Worm (Caenorhabditis elegans) whole organism, L2 larva: Measurements from ENCODE around the gene lev-9.
A peak's percentile ranks its signal among the peaks of the same experiment; 100 is the strongest.

Experiments used
- C34F6.9 ChIP-seq: fragments of 150-350 bp; optimal IDR thresholded peaks from 2 replicates; lab custom pipeline; 2014; ENCODE audit warnings: missing biosample characterization, missing genetic modification characterization
- F13H6.1 ChIP-seq: sonication (generic microtip); optimal IDR thresholded peaks from 2 replicates; lab custom pipeline; 2016; ENCODE audit warnings: missing genetic modification characterization, missing compliant biosample characterization
- R02D3.7 ChIP-seq: fragments of 150-350 bp; optimal IDR thresholded peaks from 2 replicates; lab custom pipeline; 2014; ENCODE audit warnings: missing biosample characterization, missing genetic modification characterization
- Y55F3AM.14 ChIP-seq: fragments of 200-800 bp; sonication (Bioruptor generic); optimal IDR thresholded peaks from 2 replicates; lab custom pipeline; 2018; ENCODE audit warnings: mild to moderate bottlenecking, missing genetic modification characterization, missing compliant biosample characterization
- ZK546.5 ChIP-seq: sonication (generic microtip); optimal IDR thresholded peaks from 2 replicates; lab custom pipeline; 2017; ENCODE audit warnings: missing biosample characterization, missing genetic modification characterization
- alr-1 ChIP-seq: fragments of 150-350 bp; optimal IDR thresholded peaks from 2 replicates; lab custom pipeline; 2014; ENCODE audit warnings: missing biosample characterization, missing genetic modification characterization
- aly-2 ChIP-seq: fragments of 150-350 bp; optimal IDR thresholded peaks from 2 replicates; lab custom pipeline; 2014; ENCODE audit warnings: missing biosample characterization, missing genetic modification characterization
- ama-1 ChIP-seq: fragments of 150-350 bp; optimal IDR thresholded peaks from 2 replicates; lab custom pipeline; 2018; ENCODE audit warnings: inconsistent platforms
- blmp-1 ChIP-seq: sonication (generic microtip); optimal IDR thresholded peaks from 2 replicates; lab custom pipeline; 2017; ENCODE audit warnings: missing genetic modification characterization, mild to moderate bottlenecking, missing compliant biosample characterization, antibody characterized with exemption, moderate library complexity; ENCODE audit not compliant: insufficient read depth
- ceh-16 ChIP-seq: fragments of 150-350 bp; optimal IDR thresholded peaks from 2 replicates; lab custom pipeline; 2014; ENCODE audit warnings: missing biosample characterization, missing genetic modification characterization
- ceh-82 ChIP-seq: fragments of 150-350 bp; optimal IDR thresholded peaks from 2 replicates; lab custom pipeline; 2014; ENCODE audit warnings: missing biosample characterization, missing genetic modification characterization
- crh-2 ChIP-seq: sonication (generic microtip); optimal IDR thresholded peaks from 2 replicates; lab custom pipeline; 2017; ENCODE audit warnings: missing biosample characterization, missing genetic modification characterization
- dmd-4 ChIP-seq: sonication (generic microtip); optimal IDR thresholded peaks from 2 replicates; lab custom pipeline; 2017; ENCODE audit warnings: missing biosample characterization, missing genetic modification characterization
- egl-27 ChIP-seq: sonication (generic microtip); optimal IDR thresholded peaks from 3 replicates; lab custom pipeline; 2017; ENCODE audit warnings: missing biosample characterization, missing genetic modification reagents, missing genetic modification characterization
- elt-1 ChIP-seq: fragments of 150-350 bp; optimal IDR thresholded peaks from 2 replicates; lab custom pipeline; 2014; ENCODE audit warnings: missing biosample characterization, missing genetic modification characterization
- elt-3 ChIP-seq: sonication (generic microtip); optimal IDR thresholded peaks from 2 replicates; lab custom pipeline; 2017; ENCODE audit warnings: missing biosample characterization, missing genetic modification characterization
- fos-1 ChIP-seq: fragments of 150-350 bp; optimal IDR thresholded peaks from 2 replicates; lab custom pipeline; 2014; ENCODE audit warnings: missing biosample characterization, missing genetic modification characterization
- gmeb-1 ChIP-seq: fragments of 150-350 bp; optimal IDR thresholded peaks from 2 replicates; lab custom pipeline; 2014; ENCODE audit warnings: missing biosample characterization, missing genetic modification characterization
- lin-11 ChIP-seq: fragments of 150-350 bp; sonication (generic microtip); optimal IDR thresholded peaks from 2 replicates; lab custom pipeline; 2014; ENCODE audit warnings: missing biosample characterization, missing genetic modification characterization, inconsistent platforms, mixed read lengths
- lin-13 ChIP-seq: fragments of 150-350 bp; optimal IDR thresholded peaks from 2 replicates; lab custom pipeline; 2014; ENCODE audit warnings: missing biosample characterization, missing genetic modification reagents, missing genetic modification characterization
- lin-39 ChIP-seq: fragments of 150-350 bp; optimal IDR thresholded peaks from 2 replicates; lab custom pipeline; 2014; ENCODE audit warnings: missing biosample characterization, missing genetic modification reagents, missing genetic modification characterization
- mab-5 ChIP-seq: fragments of 150-350 bp; optimal IDR thresholded peaks from 2 replicates; lab custom pipeline; 2014; ENCODE audit warnings: missing biosample characterization, missing genetic modification characterization
- mbf-1 ChIP-seq: sonication (generic microtip); optimal IDR thresholded peaks from 2 replicates; lab custom pipeline; 2017; ENCODE audit warnings: missing biosample characterization, missing genetic modification characterization
- mdl-1 ChIP-seq, 2 experiments: fragments of 150-350 bp in 1 of 2; sonication (generic microtip) in 1 of 2; optimal IDR thresholded peaks; 2 replicates each; lab custom pipeline; 2017; ENCODE audit warnings: missing biosample characterization in 2 of 2, missing genetic modification characterization in 2 of 2
- nhr-10 ChIP-seq: sonication (generic microtip); optimal IDR thresholded peaks from 2 replicates; lab custom pipeline; 2017; ENCODE audit warnings: missing biosample characterization, missing genetic modification characterization
- nhr-11 ChIP-seq: fragments of 150-350 bp; optimal IDR thresholded peaks from 2 replicates; lab custom pipeline; 2014; ENCODE audit warnings: missing biosample characterization, missing genetic modification characterization
- nhr-12 ChIP-seq: fragments of 150-350 bp; optimal IDR thresholded peaks from 2 replicates; lab custom pipeline; 2014; ENCODE audit warnings: missing biosample characterization, missing genetic modification characterization
- nhr-23 ChIP-seq: fragments of 150-350 bp; optimal IDR thresholded peaks from 2 replicates; lab custom pipeline; 2014; ENCODE audit warnings: missing biosample characterization, missing genetic modification reagents, missing genetic modification characterization
- nhr-237 ChIP-seq: fragments of 150-350 bp; optimal IDR thresholded peaks from 2 replicates; lab custom pipeline; 2014; ENCODE audit warnings: missing biosample characterization, missing genetic modification characterization
- nhr-25 ChIP-seq: fragments of 150-350 bp; sonication (generic microtip); optimal IDR thresholded peaks from 3 replicates; lab custom pipeline; 2014; ENCODE audit warnings: missing biosample characterization, missing genetic modification characterization
- nhr-6 ChIP-seq: fragments of 150-350 bp; optimal IDR thresholded peaks from 2 replicates; lab custom pipeline; 2014; ENCODE audit warnings: missing biosample characterization, missing genetic modification characterization
- nhr-77 ChIP-seq: fragments of 150-350 bp; optimal IDR thresholded peaks from 2 replicates; lab custom pipeline; 2014; ENCODE audit warnings: missing biosample characterization, missing genetic modification characterization
- peb-1 ChIP-seq: fragments of 150-350 bp; optimal IDR thresholded peaks from 2 replicates; lab custom pipeline; 2014; ENCODE audit warnings: missing biosample characterization, missing genetic modification characterization
- skn-1 ChIP-seq: sonication (generic microtip); optimal IDR thresholded peaks from 2 replicates; lab custom pipeline; 2017; ENCODE audit warnings: missing biosample characterization, missing genetic modification characterization
- sma-3 ChIP-seq: sonication (generic microtip); optimal IDR thresholded peaks from 2 replicates; lab custom pipeline; 2016; ENCODE audit warnings: missing genetic modification reagents, missing genetic modification characterization, missing compliant biosample characterization
- sma-9 ChIP-seq, 2 experiments: fragments of 150-350 bp in 1 of 2; sonication (generic microtip) in 1 of 2; optimal IDR thresholded peaks; 2 replicates each; lab custom pipeline; 2014 to 2016; ENCODE audit warnings: missing genetic modification characterization in 2 of 2, mild to moderate bottlenecking in 1 of 2, missing biosample characterization in 1 of 2, missing compliant biosample characterization in 1 of 2, missing genetic modification reagents in 1 of 2, moderate library complexity in 1 of 2
- snpc-4 ChIP-seq: fragments of 150-350 bp; optimal IDR thresholded peaks from 2 replicates; lab custom pipeline; 2014; ENCODE audit warnings: missing biosample characterization, missing genetic modification characterization
- unc-55 ChIP-seq: fragments of 150-350 bp; sonication (generic microtip); optimal IDR thresholded peaks from 3 replicates; lab custom pipeline; 2014; ENCODE audit warnings: missing biosample characterization, missing genetic modification reagents, missing genetic modification characterization
- zag-1 ChIP-seq: fragments of 150-350 bp; optimal IDR thresholded peaks from 2 replicates; lab custom pipeline; 2014; ENCODE audit warnings: missing biosample characterization, missing genetic modification characterization
- ztf-1 ChIP-seq: fragments of 200-800 bp; sonication (Bioruptor generic); conservative IDR thresholded peaks from 2 replicates; pipeline ENCODE4 v1.3.6; 2022; ENCODE audit warnings: missing genetic modification characterization, missing compliant biosample characterization
- ztf-11 ChIP-seq: sonication (generic microtip); optimal IDR thresholded peaks from 2 replicates; lab custom pipeline; 2017; ENCODE audit warnings: missing biosample characterization, missing genetic modification characterization
- ztf-4 ChIP-seq: fragments of 150-350 bp; optimal IDR thresholded peaks from 2 replicates; lab custom pipeline; 2014; ENCODE audit warnings: missing biosample characterization, missing genetic modification characterization

Gene lev-9

DNA sequence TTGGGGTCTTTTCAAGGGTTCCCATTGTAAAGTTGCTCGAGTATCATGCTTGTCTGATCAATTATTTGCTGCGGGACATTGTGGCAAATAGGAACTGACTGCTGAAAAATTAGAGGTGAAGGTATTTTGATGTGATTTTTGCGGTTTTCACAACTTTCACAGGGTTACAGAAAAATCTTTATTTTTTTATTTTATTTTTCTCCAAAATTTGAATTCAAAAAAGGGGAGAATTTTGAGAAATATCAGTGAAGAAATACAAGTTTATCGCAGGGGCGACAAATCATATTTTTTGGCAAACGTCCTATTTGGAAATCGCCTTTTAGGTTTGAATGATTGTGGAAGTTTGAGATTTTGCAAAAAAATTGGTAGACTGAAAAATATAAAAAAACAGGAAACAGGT lies at the start of gene lev-9:
Gene lev-9, minus strand, starts transcription at position 101 of the 400 bp plus-strand sequence.
- TF ChIP-seq ceh-82 (no peak), nhr-6 (tag; lab: Kevin White, UChicago) (no peak), lin-11 (no peak), nhr-10 (tag; lab: Kevin White, UChicago) (no peak), nhr-77 (tag; lab: Kevin White, UChicago) (no peak), dmd-4 (no peak), nhr-12 (tag; lab: Kevin White, UChicago) (no peak), nhr-23 (tag; lab: Kevin White, UChicago) (no peak), mdl-1 (tag; optimal IDR thresholded peaks at IDR 0.05; lab: Kevin White, UChicago) (no peak), sma-9 (GFP tag; optimal IDR thresholded peaks at IDR 0.05; lab: Kevin White, UChicago) (no peak), sma-9 (tag; optimal IDR thresholded peaks at IDR 0.05; lab: Kevin White, UChicago) (no peak)

DNA sequence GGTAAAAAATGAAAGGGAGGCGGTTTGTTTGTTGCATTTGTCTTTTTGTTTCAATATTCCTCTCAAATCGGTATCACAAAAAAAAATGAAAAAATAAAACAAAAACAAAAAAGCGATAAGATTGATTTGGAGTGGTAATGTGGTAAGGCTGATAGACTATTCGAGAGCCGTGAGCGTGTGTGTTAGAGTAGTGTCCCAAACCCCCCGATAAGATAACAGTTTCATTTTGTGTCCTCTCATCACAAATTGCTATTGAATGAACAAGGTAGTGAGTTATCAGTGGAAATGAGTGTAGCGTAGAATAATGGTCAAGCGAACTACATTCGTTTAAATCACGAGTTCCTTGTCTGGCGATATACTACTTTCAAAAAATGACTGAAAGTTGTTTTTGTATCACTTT lies 46.9 kb upstream of the lev-9 start:
- no peak for TF ChIP-seq nhr-23 (tag; lab: Kevin White, UChicago)
- no peak for TF ChIP-seq ztf-4 (tag; lab: Kevin White, UChicago)
- TF ChIP-seq mbf-1: no peak
- TF ChIP-seq unc-55 (GFP tag; lab: Kevin White, UChicago): no peak
- no peak for TF ChIP-seq blmp-1 (tag; lab: Kevin White, UChicago)
- TF ChIP-seq lin-39: no peak
- TF ChIP-seq alr-1 (tag; lab: Kevin White, UChicago): no peak
- TF ChIP-seq crh-2: peak; percentile 54
- no peak for TF ChIP-seq mdl-1 (tag; optimal IDR thresholded peaks at IDR 0.05; lab: Kevin White, UChicago)
- peak; percentile 15 for TF ChIP-seq sma-3
- peak; percentile 65 for TF ChIP-seq sma-9 (GFP tag; optimal IDR thresholded peaks at IDR 0.05; lab: Kevin White, UChicago)
- no peak for TF ChIP-seq sma-9 (tag; optimal IDR thresholded peaks at IDR 0.05; lab: Kevin White, UChicago)
- no peak for TF ChIP-seq R02D3.7 (tag; lab: Kevin White, UChicago)
- no peak for TF ChIP-seq zag-1 (tag; lab: Kevin White, UChicago)
- TF ChIP-seq lin-11: no peak
- peak; percentile 90 for TF ChIP-seq fos-1
- TF ChIP-seq ama-1: no peak
- TF ChIP-seq ztf-11 (tag; lab: Kevin White, UChicago): no peak
- no peak for TF ChIP-seq nhr-237 (tag; lab: Kevin White, UChicago)
- TF ChIP-seq peb-1 (tag; lab: Kevin White, UChicago): no peak
- peak; percentile 22 for TF ChIP-seq gmeb-1 (tag; lab: Kevin White, UChicago)
- no peak for TF ChIP-seq elt-1 (tag; lab: Kevin White, UChicago)
- TF ChIP-seq C34F6.9: no peak
- no peak for TF ChIP-seq skn-1 (tag; lab: Kevin White, UChicago)
- TF ChIP-seq egl-27 (tag; lab: Kevin White, UChicago): peak; percentile 24
- no peak for TF ChIP-seq ZK546.5 (tag; lab: Kevin White, UChicago)
- no peak for TF ChIP-seq Y55F3AM.14 (GFP tag; lab: Kevin White, UChicago)

DNA sequence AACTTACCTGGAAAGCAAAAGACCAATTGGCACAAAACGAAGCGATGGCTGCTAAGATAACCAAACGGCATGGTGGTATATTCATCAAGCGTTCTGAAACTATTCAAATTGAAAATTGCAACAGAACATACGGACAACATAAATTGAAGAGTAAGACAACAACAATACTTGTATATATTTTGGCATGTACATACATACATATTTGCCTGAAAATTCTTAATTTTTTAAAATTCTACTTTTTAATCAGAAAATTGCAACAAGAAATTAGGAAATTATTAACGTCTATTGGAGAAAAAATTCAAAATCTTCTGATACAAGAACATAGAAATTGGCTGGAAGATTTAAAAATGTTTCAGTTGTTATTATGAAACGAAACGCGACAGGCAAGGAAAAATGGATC lies 46.4 kb upstream of the lev-9 start, which contains the start of gene C03B1.13:
Gene C03B1.13, minus strand, starts transcription at position 101 of the 400 bp plus-strand sequence.
- TF ChIP-seq lin-11 (no peak), lin-39 (no peak), mbf-1 (no peak), blmp-1 (tag; lab: Kevin White, UChicago) (no peak), aly-2 (no peak), ama-1 (no peak), nhr-11 (tag; lab: Kevin White, UChicago) (no peak), mab-5 (no peak), sma-3 (no peak), snpc-4 (tag; lab: Kevin White, UChicago) (no peak), peb-1 (tag; lab: Kevin White, UChicago) (no peak), ceh-16 (tag; lab: Kevin White, UChicago) (no peak), nhr-77 (tag; lab: Kevin White, UChicago) (no peak), lin-13 (GFP tag; lab: Kevin White, UChicago) (no peak), fos-1 (no peak), R02D3.7 (tag; lab: Kevin White, UChicago) (no peak)

DNA sequence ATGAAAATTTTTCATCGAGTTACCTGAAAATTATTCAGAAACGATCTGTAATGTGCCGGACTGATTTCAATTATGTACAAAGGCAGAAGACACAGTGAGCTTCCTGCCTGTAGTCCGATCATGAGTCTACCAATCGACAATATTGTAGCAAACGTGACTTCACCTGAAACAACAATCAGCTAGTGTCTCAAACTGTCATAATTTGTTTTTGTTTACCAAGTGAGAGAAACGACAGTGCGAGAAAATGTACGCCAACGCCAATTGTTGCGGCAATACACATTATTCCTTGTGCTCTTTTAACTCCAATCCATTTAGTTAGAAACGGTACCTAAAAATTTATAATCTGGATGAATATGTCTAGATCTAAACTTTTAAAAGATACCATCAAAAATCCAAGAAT lies 45.8 kb upstream of the lev-9 start:
- TF ChIP-seq ztf-1 (GFP tag; lab: Robert Waterston, UW) (no peak), ceh-82 (no peak), nhr-25 (tag; lab: Kevin White, UChicago) (no peak), nhr-11 (tag; lab: Kevin White, UChicago) (no peak), elt-3 (no peak), F13H6.1 (no peak)
